Worm (Caenorhabditis elegans) whole organism, L2 larva: Measurements from ENCODE around the gene nhr-157.
A peak's percentile ranks its signal among the peaks of the same experiment; 100 is the strongest.

ENCODE experiments used
- C34F6.9 ChIP-seq: fragments of 150-350 bp; optimal IDR thresholded peaks from 2 replicates; lab custom pipeline; 2014; ENCODE audit warnings: missing biosample characterization, missing genetic modification characterization
- F13H6.1 ChIP-seq: sonication (generic microtip); optimal IDR thresholded peaks from 2 replicates; lab custom pipeline; 2016; ENCODE audit warnings: missing genetic modification characterization, missing compliant biosample characterization
- R02D3.7 ChIP-seq: fragments of 150-350 bp; optimal IDR thresholded peaks from 2 replicates; lab custom pipeline; 2014; ENCODE audit warnings: missing biosample characterization, missing genetic modification characterization
- Y55F3AM.14 ChIP-seq: fragments of 200-800 bp; sonication (Bioruptor generic); optimal IDR thresholded peaks from 2 replicates; lab custom pipeline; 2018; ENCODE audit warnings: mild to moderate bottlenecking, missing genetic modification characterization, missing compliant biosample characterization
- ZK546.5 ChIP-seq: sonication (generic microtip); optimal IDR thresholded peaks from 2 replicates; lab custom pipeline; 2017; ENCODE audit warnings: missing biosample characterization, missing genetic modification characterization
- alr-1 ChIP-seq: fragments of 150-350 bp; optimal IDR thresholded peaks from 2 replicates; lab custom pipeline; 2014; ENCODE audit warnings: missing biosample characterization, missing genetic modification characterization
- blmp-1 ChIP-seq: sonication (generic microtip); optimal IDR thresholded peaks from 2 replicates; lab custom pipeline; 2017; ENCODE audit warnings: missing genetic modification characterization, mild to moderate bottlenecking, missing compliant biosample characterization, antibody characterized with exemption, moderate library complexity; ENCODE audit not compliant: insufficient read depth
- ceh-16 ChIP-seq: fragments of 150-350 bp; optimal IDR thresholded peaks from 2 replicates; lab custom pipeline; 2014; ENCODE audit warnings: missing biosample characterization, missing genetic modification characterization
- dmd-4 ChIP-seq: sonication (generic microtip); optimal IDR thresholded peaks from 2 replicates; lab custom pipeline; 2017; ENCODE audit warnings: missing biosample characterization, missing genetic modification characterization
- egl-27 ChIP-seq: sonication (generic microtip); optimal IDR thresholded peaks from 3 replicates; lab custom pipeline; 2017; ENCODE audit warnings: missing biosample characterization, missing genetic modification reagents, missing genetic modification characterization
- elt-1 ChIP-seq: fragments of 150-350 bp; optimal IDR thresholded peaks from 2 replicates; lab custom pipeline; 2014; ENCODE audit warnings: missing biosample characterization, missing genetic modification characterization
- gmeb-1 ChIP-seq: fragments of 150-350 bp; optimal IDR thresholded peaks from 2 replicates; lab custom pipeline; 2014; ENCODE audit warnings: missing biosample characterization, missing genetic modification characterization
- lin-11 ChIP-seq: fragments of 150-350 bp; sonication (generic microtip); optimal IDR thresholded peaks from 2 replicates; lab custom pipeline; 2014; ENCODE audit warnings: missing biosample characterization, missing genetic modification characterization, inconsistent platforms, mixed read lengths
- lin-13 ChIP-seq: fragments of 150-350 bp; optimal IDR thresholded peaks from 2 replicates; lab custom pipeline; 2014; ENCODE audit warnings: missing biosample characterization, missing genetic modification reagents, missing genetic modification characterization
- lin-39 ChIP-seq: fragments of 150-350 bp; optimal IDR thresholded peaks from 2 replicates; lab custom pipeline; 2014; ENCODE audit warnings: missing biosample characterization, missing genetic modification reagents, missing genetic modification characterization
- lsy-2 ChIP-seq, 2 experiments: fragments of 150-350 bp in 1 of 2; sonication (generic microtip) in 1 of 2; optimal IDR thresholded peaks; 2 replicates each; lab custom pipeline; 2014 to 2017; ENCODE audit warnings: missing biosample characterization in 2 of 2, missing genetic modification characterization in 2 of 2
- nhr-11 ChIP-seq: fragments of 150-350 bp; optimal IDR thresholded peaks from 2 replicates; lab custom pipeline; 2014; ENCODE audit warnings: missing biosample characterization, missing genetic modification characterization
- nhr-12 ChIP-seq: fragments of 150-350 bp; optimal IDR thresholded peaks from 2 replicates; lab custom pipeline; 2014; ENCODE audit warnings: missing biosample characterization, missing genetic modification characterization
- nhr-129 ChIP-seq: fragments of 150-350 bp; optimal IDR thresholded peaks from 2 replicates; lab custom pipeline; 2014; ENCODE audit warnings: missing biosample characterization, missing genetic modification characterization
- nhr-21 ChIP-seq: fragments of 150-350 bp; optimal IDR thresholded peaks from 2 replicates; lab custom pipeline; 2014; ENCODE audit warnings: missing biosample characterization, missing genetic modification characterization
- nhr-23 ChIP-seq: fragments of 150-350 bp; optimal IDR thresholded peaks from 2 replicates; lab custom pipeline; 2014; ENCODE audit warnings: missing biosample characterization, missing genetic modification reagents, missing genetic modification characterization
- nhr-237 ChIP-seq: fragments of 150-350 bp; optimal IDR thresholded peaks from 2 replicates; lab custom pipeline; 2014; ENCODE audit warnings: missing biosample characterization, missing genetic modification characterization
- nhr-25 ChIP-seq: fragments of 150-350 bp; sonication (generic microtip); optimal IDR thresholded peaks from 3 replicates; lab custom pipeline; 2014; ENCODE audit warnings: missing biosample characterization, missing genetic modification characterization
- nhr-6 ChIP-seq: fragments of 150-350 bp; optimal IDR thresholded peaks from 2 replicates; lab custom pipeline; 2014; ENCODE audit warnings: missing biosample characterization, missing genetic modification characterization
- sem-4 ChIP-seq: fragments of 150-350 bp; optimal IDR thresholded peaks from 2 replicates; lab custom pipeline; 2014; ENCODE audit warnings: missing biosample characterization, missing genetic modification reagents, missing genetic modification characterization
- skn-1 ChIP-seq: sonication (generic microtip); optimal IDR thresholded peaks from 2 replicates; lab custom pipeline; 2017; ENCODE audit warnings: missing biosample characterization, missing genetic modification characterization
- sma-3 ChIP-seq: sonication (generic microtip); optimal IDR thresholded peaks from 2 replicates; lab custom pipeline; 2016; ENCODE audit warnings: missing genetic modification reagents, missing genetic modification characterization, missing compliant biosample characterization
- sma-9 ChIP-seq, 2 experiments: fragments of 150-350 bp in 1 of 2; sonication (generic microtip) in 1 of 2; optimal IDR thresholded peaks; 2 replicates each; lab custom pipeline; 2014 to 2016; ENCODE audit warnings: missing genetic modification characterization in 2 of 2, mild to moderate bottlenecking in 1 of 2, missing biosample characterization in 1 of 2, missing compliant biosample characterization in 1 of 2, missing genetic modification reagents in 1 of 2, moderate library complexity in 1 of 2
- snpc-4 ChIP-seq: fragments of 150-350 bp; optimal IDR thresholded peaks from 2 replicates; lab custom pipeline; 2014; ENCODE audit warnings: missing biosample characterization, missing genetic modification characterization
- unc-55 ChIP-seq: fragments of 150-350 bp; sonication (generic microtip); optimal IDR thresholded peaks from 3 replicates; lab custom pipeline; 2014; ENCODE audit warnings: missing biosample characterization, missing genetic modification reagents, missing genetic modification characterization
- unc-62 ChIP-seq: fragments of 150-350 bp; optimal IDR thresholded peaks from 2 replicates; lab custom pipeline; 2014; ENCODE audit warnings: missing biosample characterization, missing genetic modification reagents, missing genetic modification characterization
- zag-1 ChIP-seq: fragments of 150-350 bp; optimal IDR thresholded peaks from 2 replicates; lab custom pipeline; 2014; ENCODE audit warnings: missing biosample characterization, missing genetic modification characterization
- ztf-1 ChIP-seq: fragments of 200-800 bp; sonication (Bioruptor generic); conservative IDR thresholded peaks from 2 replicates; pipeline ENCODE4 v1.3.6; 2022; ENCODE audit warnings: missing genetic modification characterization, missing compliant biosample characterization
- ztf-4 ChIP-seq: fragments of 150-350 bp; optimal IDR thresholded peaks from 2 replicates; lab custom pipeline; 2014; ENCODE audit warnings: missing biosample characterization, missing genetic modification characterization

nhr-157 gene

ce11 chrV:3868905-3869304, at the start of gene nhr-157:
Gene nhr-157 (minus strand): TSS chrV:3869005.
- TF ChIP-seq nhr-12 (tag; lab: Kevin White, UChicago), result no peak

DNA sequence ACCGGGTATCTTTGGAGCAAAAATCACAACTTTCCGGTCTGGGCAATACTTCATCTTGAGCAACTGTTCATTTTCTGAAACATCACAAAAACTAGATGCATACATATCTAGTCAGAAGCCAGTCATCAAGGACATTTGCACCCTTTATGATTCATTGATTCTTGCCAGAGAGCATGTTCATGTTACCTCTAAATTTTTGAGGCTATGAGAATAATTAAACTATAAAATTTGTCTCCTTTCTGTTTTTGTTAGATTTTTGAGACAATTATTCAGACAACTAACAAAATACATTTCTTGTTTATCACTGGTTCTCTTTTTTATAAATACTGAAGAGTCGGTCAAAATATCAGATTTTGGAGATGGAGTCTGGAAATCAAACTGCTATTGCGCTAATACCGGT, 47.7 kb upstream of the nhr-157 start, which contains the start of gene srx-67:
srx-67 (plus strand) TSS at position 301 of the 400 bp plus-strand sequence.
- TF ChIP-seq R02D3.7 (tag; lab: Kevin White, UChicago), result no peak
- TF ChIP-seq egl-27 (tag; lab: Kevin White, UChicago), result no peak
- TF ChIP-seq nhr-23 (tag; lab: Kevin White, UChicago), result no peak
- no peak for TF ChIP-seq unc-55 (GFP tag; lab: Kevin White, UChicago)
- TF ChIP-seq Y55F3AM.14, result no peak
- no peak for TF ChIP-seq lin-39 (tag; lab: Kevin White, UChicago)
- TF ChIP-seq blmp-1, result no peak
- TF ChIP-seq ceh-16 (tag; lab: Kevin White, UChicago), result no peak
- no peak for TF ChIP-seq ZK546.5 (tag; lab: Kevin White, UChicago)
- TF ChIP-seq nhr-6 (tag; lab: Kevin White, UChicago), result no peak
- TF ChIP-seq nhr-237, result no peak
- TF ChIP-seq alr-1, result no peak
- TF ChIP-seq nhr-129 (tag; lab: Kevin White, UChicago), result no peak
- TF ChIP-seq elt-1 (tag; lab: Kevin White, UChicago), result no peak
- TF ChIP-seq ztf-4 (tag; lab: Kevin White, UChicago), result no peak
- TF ChIP-seq sma-3 (GFP tag; lab: Kevin White, UChicago), result no peak

DNA sequence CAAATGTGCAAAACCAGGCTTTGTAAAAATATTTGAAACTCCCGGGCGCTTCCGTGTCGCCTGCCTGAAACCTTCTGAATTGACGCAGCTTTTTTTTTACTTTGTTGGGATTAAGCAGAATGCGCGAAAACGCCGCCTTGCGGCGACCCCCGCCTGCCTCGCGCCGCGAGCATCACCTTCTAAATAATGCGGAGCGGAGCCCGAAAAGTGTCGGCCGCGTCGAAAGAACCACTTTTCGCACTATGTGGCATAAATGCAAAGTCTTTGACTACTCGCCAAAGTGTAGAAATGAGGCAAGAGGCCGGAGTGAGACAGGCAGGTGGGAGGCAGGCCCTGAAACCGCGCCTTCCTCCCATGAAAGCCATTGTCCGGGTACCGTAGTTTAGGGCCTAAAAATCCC, 44.3 kb upstream of the nhr-157 start:
- TF ChIP-seq ZK546.5 (tag; lab: Kevin White, UChicago) (no peak), lsy-2 (tag; optimal IDR thresholded peaks at IDR 0.05; lab: Kevin White, UChicago) (no peak), dmd-4 (tag; lab: Kevin White, UChicago) (no peak), nhr-6 (tag; lab: Kevin White, UChicago) (no peak), elt-1 (tag; lab: Kevin White, UChicago) (no peak), lin-13 (GFP tag; lab: Kevin White, UChicago) (no peak), nhr-21 (no peak), nhr-25 (tag; lab: Kevin White, UChicago) (no peak), sem-4 (tag; lab: Kevin White, UChicago) (no peak), nhr-129 (tag; lab: Kevin White, UChicago) (no peak)

DNA sequence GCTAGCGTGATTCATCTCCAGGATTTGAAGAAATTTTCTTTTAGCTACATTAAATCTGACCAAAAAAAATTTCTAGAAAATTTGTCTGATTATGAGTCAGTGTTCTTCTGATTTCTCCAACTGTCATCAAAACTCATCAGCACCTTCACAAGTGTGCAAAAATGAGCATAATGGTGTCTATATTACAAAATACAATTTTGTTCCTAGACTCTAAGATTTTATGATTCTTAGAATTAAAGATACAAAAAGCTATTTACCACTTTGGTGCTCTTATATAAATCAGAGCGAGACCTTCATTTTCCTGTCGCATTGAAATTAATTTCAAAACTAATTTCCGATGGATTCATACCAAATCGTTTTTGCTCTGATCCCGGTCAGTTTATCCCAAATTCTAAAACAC, 43.7 kb upstream of the nhr-157 start, which contains the start of gene srx-68:
srx-68 (plus strand) TSS at position 301 of the 400 bp plus-strand sequence.
- TF ChIP-seq zag-1 (no peak), unc-62 (GFP tag; lab: Kevin White, UChicago) (no peak), F13H6.1 (tag; lab: Kevin White, UChicago) (no peak), egl-27 (tag; lab: Kevin White, UChicago) (no peak), skn-1 (tag; lab: Kevin White, UChicago) (no peak), nhr-11 (tag; lab: Kevin White, UChicago) (no peak)

ce11 chrV:3905841-3906240, 37.0 kb upstream of the nhr-157 start, which contains the start of gene nhr-156:
Gene nhr-156 (plus strand): TSS chrV:3906106.
- TF ChIP-seq alr-1 (no peak), F13H6.1 (tag; lab: Kevin White, UChicago) (no peak), skn-1 (tag; lab: Kevin White, UChicago) (no peak), snpc-4 (tag; lab: Kevin White, UChicago) (no peak), gmeb-1 (tag; lab: Kevin White, UChicago) (peak; percentile 2), nhr-129 (tag; lab: Kevin White, UChicago) (peak; percentile 6), blmp-1 (peak; percentile 9)

ce11 chrV:3903424-3903823, 34.6 kb upstream of the nhr-157 start:
- no peak for TF ChIP-seq sma-9 (GFP tag; optimal IDR thresholded peaks at IDR 0.05; lab: Kevin White, UChicago)
- TF ChIP-seq sma-9 (tag; optimal IDR thresholded peaks at IDR 0.05; lab: Kevin White, UChicago), result no peak
- no peak for TF ChIP-seq F13H6.1 (tag; lab: Kevin White, UChicago)
- no peak for TF ChIP-seq ztf-1 (GFP tag; lab: Robert Waterston, UW)
- no peak for TF ChIP-seq C34F6.9
- no peak for TF ChIP-seq sem-4 (tag; lab: Kevin White, UChicago)
- no peak for TF ChIP-seq lin-13 (GFP tag; lab: Kevin White, UChicago)
- TF ChIP-seq alr-1, result no peak
- TF ChIP-seq lin-11, result no peak
